Fruit fly (Drosophila melanogaster): Measurements from ENCODE around the gene Boh1.

The Boh1 gene

DNA sequence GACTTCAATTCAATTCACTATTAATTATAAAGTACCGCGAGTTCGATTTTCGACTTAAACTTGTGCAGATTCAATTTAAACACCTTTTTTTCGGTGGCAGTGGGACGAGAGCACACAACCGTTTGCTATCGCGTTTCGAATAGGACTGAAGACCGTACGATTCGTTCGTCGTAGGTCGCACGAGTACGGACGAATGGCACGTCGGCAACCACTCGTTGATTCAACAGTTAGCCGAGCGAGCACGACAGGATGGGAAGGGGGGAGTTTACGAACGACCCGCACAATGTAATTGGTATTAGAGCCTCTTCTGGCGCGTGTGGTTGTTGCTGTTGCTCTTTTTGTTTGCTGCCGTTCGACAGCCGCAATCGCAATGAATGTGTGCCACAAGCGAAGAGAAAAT is 13.6 kb downstream of the Boh1 start, which contains the start of gene CG34353:
Gene CG34353, minus strand, starts transcription at position 149 of the 400 bp plus-strand sequence.
- TF ChIP-seq CG5204 (GFP tag; optimal IDR thresholded peaks at IDR 0.05) (no peak), kay (GFP tag; ENCODE audit: borderline replicate concordance) (no peak), toe (GFP tag; optimal IDR thresholded peaks at IDR 0.05) (no peak), cnc (optimal IDR thresholded peaks at IDR 0.05) (no peak), bab1 (GFP tag; optimal IDR thresholded peaks at IDR 0.05) (no peak), ovo (GFP tag; optimal IDR thresholded peaks at IDR 0.05) (no peak), tj (GFP tag; optimal IDR thresholded peaks at IDR 0.05) (no peak), CG7101 (tag; optimal IDR thresholded peaks at IDR 0.05) (no peak), pad (GFP tag; optimal IDR thresholded peaks at IDR 0.05) (no peak), cic (GFP tag; optimal IDR thresholded peaks at IDR 0.05) (no peak), Clk (GFP tag; optimal IDR thresholded peaks at IDR 0.05) (no peak), Crg-1 (GFP tag; optimal IDR thresholded peaks at IDR 0.05) (no peak), CG7045 (GFP tag; optimal IDR thresholded peaks at IDR 0.05) (no peak), Hr96 (GFP tag; optimal IDR thresholded peaks at IDR 0.05) (no peak), CG12768 (GFP tag; optimal IDR thresholded peaks at IDR 0.05) (no peak), CG14711 (tag; optimal IDR thresholded peaks at IDR 0.05) (no peak), CG1620 (GFP tag; optimal IDR thresholded peaks at IDR 0.05) (no peak), CG33017 (tag; optimal IDR thresholded peaks at IDR 0.05) (no peak)

DNA sequence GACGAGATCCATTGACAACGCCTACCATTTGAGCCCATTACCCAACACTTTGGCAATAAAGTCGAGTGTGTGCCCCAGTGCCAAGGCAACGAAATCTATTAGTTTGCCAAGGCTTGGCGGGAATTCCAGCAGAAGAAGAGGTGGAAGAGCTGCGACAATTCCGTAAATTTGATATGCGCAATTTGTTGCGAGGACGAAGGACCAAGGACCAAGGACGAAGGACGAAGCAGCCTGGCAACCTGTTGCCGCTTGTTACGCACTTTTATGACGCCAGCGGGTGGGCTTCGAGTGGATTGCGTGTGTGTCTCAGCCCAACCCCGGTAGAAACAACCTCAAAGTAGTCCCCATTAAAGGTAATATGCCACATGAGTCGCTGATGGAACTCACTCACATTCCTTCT is 31.1 kb downstream of the Boh1 start:
- TF ChIP-seq ovo (GFP tag; optimal IDR thresholded peaks at IDR 0.05) (no peak), bab1 (GFP tag; optimal IDR thresholded peaks at IDR 0.05) (no peak), CG14711 (tag; optimal IDR thresholded peaks at IDR 0.05) (no peak), tj (GFP tag; optimal IDR thresholded peaks at IDR 0.05) (no peak), cnc (optimal IDR thresholded peaks at IDR 0.05) (no peak), kay (GFP tag; ENCODE audit: borderline replicate concordance) (no peak), Crg-1 (GFP tag; optimal IDR thresholded peaks at IDR 0.05) (no peak), CG33017 (tag; optimal IDR thresholded peaks at IDR 0.05) (no peak), pad (GFP tag; optimal IDR thresholded peaks at IDR 0.05) (no peak), CG1620 (GFP tag; optimal IDR thresholded peaks at IDR 0.05) (no peak), Mnt (GFP tag; optimal IDR thresholded peaks at IDR 0.05) (no peak), cic (GFP tag; optimal IDR thresholded peaks at IDR 0.05) (no peak), CG7045 (GFP tag; optimal IDR thresholded peaks at IDR 0.05) (no peak), Hr96 (GFP tag; optimal IDR thresholded peaks at IDR 0.05) (no peak), CG5204 (GFP tag; optimal IDR thresholded peaks at IDR 0.05) (no peak), toe (GFP tag; optimal IDR thresholded peaks at IDR 0.05) (no peak), CG7101 (tag; optimal IDR thresholded peaks at IDR 0.05) (no peak), CG12768 (GFP tag; optimal IDR thresholded peaks at IDR 0.05) (no peak), CG11617 (GFP tag; optimal IDR thresholded peaks at IDR 0.05) (no peak)

DNA sequence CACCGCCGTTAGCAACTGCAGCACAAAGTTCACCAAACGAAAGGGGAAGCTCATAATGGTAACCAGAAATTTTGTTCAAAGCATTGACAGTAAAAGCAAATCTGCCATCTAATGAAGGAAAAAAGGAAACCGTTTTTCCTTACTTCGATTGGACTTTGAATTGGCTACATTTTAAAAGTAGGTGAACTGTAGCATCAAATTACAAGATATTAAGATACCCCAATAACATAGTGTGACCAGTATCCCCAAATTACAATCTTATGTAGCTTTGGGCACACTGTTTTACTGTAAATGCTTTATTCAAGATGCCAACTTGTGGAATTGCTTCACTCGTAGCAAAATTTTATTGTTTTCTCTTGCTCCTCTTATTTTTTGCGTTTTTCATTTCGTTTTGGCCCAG is 47.0 kb downstream of the Boh1 start, which contains the start of gene CG12426:
Gene CG12426, minus strand, starts transcription at position 101 of the 400 bp plus-strand sequence.
- TF ChIP-seq Clk (GFP tag; optimal IDR thresholded peaks at IDR 0.05) (no peak), ovo (GFP tag; optimal IDR thresholded peaks at IDR 0.05) (no peak), CG7101 (tag; optimal IDR thresholded peaks at IDR 0.05) (no peak)
